Fruit fly (Drosophila melanogaster) whole organism, embryonic: ENCODE data around the gene CG1999.

Experiments used
- Atf-2 ChIP-seq: fragments of 200-800 bp; sonication (Bioruptor generic); optimal IDR thresholded peaks from 2 replicates; lab custom pipeline; 2016; ENCODE audit warnings: missing biosample characterization, missing genetic modification characterization
- Atf6 ChIP-seq: fragments of 200-800 bp; sonication (Bioruptor generic); IDR thresholded peaks from 2 replicates; pipeline ENCODE4 v1.3.6; 2022; ENCODE audit warnings: missing biosample characterization, missing genetic modification characterization
- Awh ChIP-seq: fragments of 200-800 bp; sonication (Bioruptor generic); IDR thresholded peaks from 2 replicates; pipeline ENCODE4, ENCODE4 v1.3.6; 2022; ENCODE audit warnings: missing biosample characterization, missing genetic modification characterization
- Bteb2 ChIP-seq: fragments of 200-800 bp; sonication (Bioruptor generic); optimal IDR thresholded peaks from 2 replicates; lab custom pipeline; 2016; ENCODE audit warnings: missing biosample characterization, missing genetic modification characterization
- CG11560 ChIP-seq: fragments of 200-800 bp; sonication (Bioruptor generic); IDR thresholded peaks from 3 replicates; pipeline ENCODE4 v1.3.6; 2022; ENCODE audit warnings: missing biosample characterization, missing genetic modification characterization
- CG14050 ChIP-seq: fragments of 200-800 bp; sonication (Bioruptor generic); IDR thresholded peaks from 3 replicates; pipeline ENCODE4 v1.3.6; 2022; ENCODE audit warnings: missing biosample characterization, missing genetic modification characterization
- CG15011 ChIP-seq: fragments of 200-800 bp; sonication (Bioruptor generic); optimal IDR thresholded peaks from 3 replicates; lab custom pipeline; 2018; ENCODE audit warnings: missing biosample characterization, mild to moderate bottlenecking, missing genetic modification characterization
- CG1602 ChIP-seq: fragments of 200-800 bp; sonication (Bioruptor generic); optimal IDR thresholded peaks from 3 replicates; lab custom pipeline; 2016; ENCODE audit warnings: missing biosample characterization, missing genetic modification characterization
- CG18619 ChIP-seq: fragments of 200-800 bp; sonication (Bioruptor generic); optimal IDR thresholded peaks from 3 replicates; lab custom pipeline; 2017; ENCODE audit warnings: missing biosample characterization, mild to moderate bottlenecking, missing genetic modification characterization
- CG30431 ChIP-seq: fragments of 200-800 bp; sonication (Bioruptor generic); optimal IDR thresholded peaks from 2 replicates; lab custom pipeline; 2017; ENCODE audit warnings: missing biosample characterization, missing genetic modification characterization
- CG3163 ChIP-seq: fragments of 200-800 bp; sonication (Bioruptor generic); optimal IDR thresholded peaks from 3 replicates; lab custom pipeline; 2016; ENCODE audit warnings: missing biosample characterization, missing genetic modification characterization
- CG34422 ChIP-seq: fragments of 200-800 bp; sonication (Bioruptor generic); IDR thresholded peaks from 3 replicates; pipeline ENCODE4 v1.3.6; 2022; ENCODE audit warnings: missing biosample characterization, missing genetic modification characterization
- CG7839 ChIP-seq: fragments of 200-800 bp; sonication (Bioruptor generic); optimal IDR thresholded peaks from 3 replicates; lab custom pipeline; 2018; ENCODE audit warnings: missing biosample characterization, mild to moderate bottlenecking, missing genetic modification characterization, moderate library complexity
- CG8765 ChIP-seq: fragments of 200-800 bp; sonication (Bioruptor generic); IDR thresholded peaks from 2 replicates; pipeline ENCODE4 v1.3.6; 2022; ENCODE audit warnings: missing biosample characterization, missing genetic modification characterization
- CHES-1-like ChIP-seq: fragments of 200-800 bp; sonication (Bioruptor generic); optimal IDR thresholded peaks from 2 replicates; lab custom pipeline; 2016; ENCODE audit warnings: missing biosample characterization, missing genetic modification characterization
- Camta ChIP-seq: fragments of 200-800 bp; sonication (Bioruptor generic); optimal IDR thresholded peaks from 2 replicates; lab custom pipeline; 2016; ENCODE audit warnings: missing biosample characterization, missing genetic modification characterization
- D19B ChIP-seq: fragments of 200-800 bp; sonication (Bioruptor generic); optimal IDR thresholded peaks from 2 replicates; lab custom pipeline; 2017; ENCODE audit warnings: missing biosample characterization, mild to moderate bottlenecking, missing genetic modification characterization
- Dad ChIP-seq: fragments of 200-800 bp; sonication (Bioruptor generic); optimal IDR thresholded peaks from 3 replicates; lab custom pipeline; 2016; ENCODE audit warnings: missing biosample characterization, missing genetic modification characterization
- Dbx ChIP-seq: fragments of 200-800 bp; sonication (Bioruptor generic); IDR thresholded peaks from 3 replicates; pipeline ENCODE4 v1.3.6; 2022; ENCODE audit warnings: missing biosample characterization, missing genetic modification characterization
- Dll ChIP-seq: fragments of 200-800 bp; sonication (Bioruptor generic); IDR thresholded peaks from 4 replicates; pipeline ENCODE4 v1.3.6; 2022; ENCODE audit warnings: missing biosample characterization, missing genetic modification characterization; ENCODE audit not compliant: partially characterized antibody
- Dp ChIP-seq: fragments of 200-800 bp; sonication (Bioruptor generic); optimal IDR thresholded peaks from 2 replicates; lab custom pipeline; 2018; ENCODE audit warnings: missing biosample characterization, mild to moderate bottlenecking, missing genetic modification characterization, moderate library complexity
- ERR ChIP-seq: fragments of 200-800 bp; sonication (Bioruptor generic); optimal IDR thresholded peaks from 2 replicates; lab custom pipeline; 2016; ENCODE audit warnings: missing biosample characterization, missing genetic modification characterization
- Ets97D ChIP-seq: fragments of 200-800 bp; sonication (Bioruptor generic); optimal IDR thresholded peaks from 3 replicates; lab custom pipeline; 2016; ENCODE audit warnings: missing biosample characterization, missing genetic modification characterization
- Gug ChIP-seq: fragments of 200-800 bp; sonication (Bioruptor generic); IDR thresholded peaks from 4 replicates; pipeline ENCODE4 v1.3.6; 2022; ENCODE audit warnings: missing biosample characterization, missing genetic modification characterization
- H15 ChIP-seq: fragments of 200-800 bp; sonication (Bioruptor generic); IDR thresholded peaks from 3 replicates; pipeline ENCODE4 v1.3.6; 2022; ENCODE audit warnings: missing biosample characterization, missing genetic modification characterization
- Hr3 ChIP-seq: fragments of 200-800 bp; sonication (Bioruptor generic); optimal IDR thresholded peaks from 3 replicates; lab custom pipeline; 2016; ENCODE audit warnings: missing biosample characterization, missing genetic modification characterization
- Kr ChIP-seq: fragments of 200-800 bp; sonication (Bioruptor generic); optimal IDR thresholded peaks from 2 replicates; lab custom pipeline; 2017; ENCODE audit warnings: missing biosample characterization, mild to moderate bottlenecking, missing genetic modification characterization
- Nf-YB ChIP-seq: fragments of 200-800 bp; sonication (Bioruptor generic); optimal IDR thresholded peaks from 3 replicates; lab custom pipeline; 2019; ENCODE audit warnings: missing biosample characterization, mild to moderate bottlenecking, missing genetic modification characterization, moderate library complexity
- Optix ChIP-seq: fragments of 200-800 bp; sonication (Bioruptor generic); IDR thresholded peaks from 3 replicates; pipeline ENCODE4 v1.3.6; 2022; ENCODE audit warnings: missing biosample characterization, missing genetic modification characterization
- PHDP ChIP-seq: fragments of 200-800 bp; sonication (Bioruptor generic); optimal IDR thresholded peaks from 3 replicates; lab custom pipeline; 2018; ENCODE audit warnings: missing biosample characterization, mild to moderate bottlenecking, missing genetic modification characterization, moderate library complexity
- bigmax ChIP-seq: fragments of 200-800 bp; sonication (Bioruptor generic); optimal IDR thresholded peaks from 2 replicates; lab custom pipeline; 2018; ENCODE audit warnings: missing biosample characterization, mild to moderate bottlenecking, missing genetic modification characterization
- cas ChIP-seq: fragments of 200-800 bp; sonication (Bioruptor generic); IDR thresholded peaks from 2 replicates; pipeline ENCODE4 v1.3.6; 2022; ENCODE audit warnings: missing biosample characterization, missing genetic modification characterization
- ci ChIP-seq: fragments of 200-800 bp; sonication (Bioruptor generic); IDR thresholded peaks from 3 replicates; pipeline ENCODE4 v1.3.6; 2022; ENCODE audit warnings: missing biosample characterization, missing genetic modification characterization
- croc ChIP-seq: fragments of 200-800 bp; sonication (Bioruptor generic); conservative IDR thresholded peaks from 3 replicates; pipeline ENCODE4 v1.3.6; 2022; ENCODE audit warnings: missing biosample characterization, missing genetic modification characterization
- ems ChIP-seq: fragments of 200-800 bp; sonication (Bioruptor generic); optimal IDR thresholded peaks from 3 replicates; lab custom pipeline; 2016; ENCODE audit warnings: missing biosample characterization, missing genetic modification characterization
- eve ChIP-seq, 2 experiments: fragments of >200 bp; optimal IDR thresholded peaks; 2 replicates each; lab custom pipeline; 2017; ENCODE audit warnings: missing biosample characterization in 2 of 2, missing genetic modification characterization in 2 of 2
- fd102C ChIP-seq: fragments of 200-800 bp; sonication (Bioruptor generic); optimal IDR thresholded peaks from 2 replicates; lab custom pipeline; 2018; ENCODE audit warnings: missing biosample characterization, mild to moderate bottlenecking, missing genetic modification characterization, moderate library complexity
- fd96Cb ChIP-seq: fragments of 200-800 bp; sonication (Bioruptor generic); optimal IDR thresholded peaks from 2 replicates; lab custom pipeline; 2018; ENCODE audit warnings: missing biosample characterization, mild to moderate bottlenecking, missing genetic modification characterization, moderate library complexity
- gfzf ChIP-seq: fragments of 200-800 bp; sonication (Bioruptor generic); optimal IDR thresholded peaks from 2 replicates; lab custom pipeline; 2016; ENCODE audit warnings: missing biosample characterization, mild to moderate bottlenecking, missing genetic modification characterization, moderate library complexity
- gro ChIP-seq: fragments of 200-800 bp; sonication (Bioruptor generic); optimal IDR thresholded peaks from 2 replicates; lab custom pipeline; 2016; ENCODE audit warnings: missing biosample characterization, missing genetic modification characterization
- her ChIP-seq: fragments of 200-800 bp; sonication (Bioruptor generic); optimal IDR thresholded peaks from 2 replicates; lab custom pipeline; 2016; ENCODE audit warnings: missing biosample characterization, missing genetic modification characterization
- klu ChIP-seq: fragments of 200-800 bp; sonication (Bioruptor generic); IDR thresholded peaks from 2 replicates; pipeline ENCODE4 v1.3.6; 2022; ENCODE audit warnings: missing biosample characterization, missing genetic modification characterization
- knrl ChIP-seq: fragments of 200-800 bp; sonication (Bioruptor generic); IDR thresholded peaks from 3 replicates; pipeline ENCODE4 v1.3.6; 2022; ENCODE audit warnings: missing biosample characterization, missing genetic modification characterization; ENCODE audit not compliant: partially characterized antibody
- pfk ChIP-seq: fragments of 200-800 bp; sonication (Bioruptor generic); optimal IDR thresholded peaks from 2 replicates; lab custom pipeline; 2018; ENCODE audit warnings: missing biosample characterization, mild to moderate bottlenecking, missing genetic modification characterization, moderate library complexity
- psq ChIP-seq: fragments of 200-800 bp; sonication (Bioruptor generic); optimal IDR thresholded peaks from 2 replicates; lab custom pipeline; 2017; ENCODE audit warnings: missing biosample characterization, missing genetic modification characterization
- rib ChIP-seq: fragments of 200-800 bp; sonication (Bioruptor generic); IDR thresholded peaks from 2 replicates; pipeline ENCODE4 v1.3.6; 2022; ENCODE audit warnings: missing biosample characterization, missing genetic modification characterization
- slou ChIP-seq: fragments of 200-800 bp; sonication (Bioruptor generic); optimal IDR thresholded peaks from 3 replicates; lab custom pipeline; 2016; ENCODE audit warnings: missing biosample characterization, missing genetic modification characterization
- trem ChIP-seq: fragments of 200-800 bp; optimal IDR thresholded peaks from 3 replicates; lab custom pipeline; 2019; ENCODE audit warnings: missing biosample characterization, mild to moderate bottlenecking, missing genetic modification characterization, moderate library complexity
- unpg ChIP-seq: fragments of 200-800 bp; sonication (Bioruptor generic); optimal IDR thresholded peaks from 3 replicates; lab custom pipeline; 2018; ENCODE audit warnings: missing biosample characterization, mild to moderate bottlenecking, missing genetic modification characterization, moderate library complexity
- z ChIP-seq: fragments of 200-800 bp; sonication (Bioruptor generic); IDR thresholded peaks from 3 replicates; pipeline ENCODE4 v1.3.6; 2022; ENCODE audit warnings: missing biosample characterization, missing genetic modification characterization

Gene CG1999

dm6 chrX:7336121-7336961 is 22.3 kb upstream of the CG1999 start (continued):
- TF ChIP-seq Dad (GFP tag; lab: Kevin White, UChicago): peak; percentile 86
- peak; percentile 31 for TF ChIP-seq gro (GFP tag; lab: Kevin White, UChicago)
- TF ChIP-seq psq: no peak
- TF ChIP-seq fd96Cb: peak; percentile 96
- TF ChIP-seq Atf-2 (GFP tag; lab: Kevin White, UChicago): peak; percentile 90
- TF ChIP-seq z: no peak
- TF ChIP-seq CG14050: peak; percentile 79
- no peak for TF ChIP-seq Dll (GFP tag; lab: Robert Waterston, UW)
- peak; percentile 88 for TF ChIP-seq ems (GFP tag; lab: Kevin White, UChicago)
- no peak for TF ChIP-seq Kr (GFP tag; lab: Kevin White, UChicago)
- peak; percentile 66 for TF ChIP-seq Ets97D (GFP tag; lab: Kevin White, UChicago)
- no peak for TF ChIP-seq gfzf (GFP tag; lab: Kevin White, UChicago)
- TF ChIP-seq her (GFP tag; lab: Kevin White, UChicago): peak; percentile 77
- TF ChIP-seq CG7839 (tag; lab: Kevin White, UChicago): peak; percentile 95
- no peak for TF ChIP-seq bigmax (GFP tag; lab: Kevin White, UChicago)
- peak; percentile 87 for TF ChIP-seq croc (GFP tag; lab: Robert Waterston, UW)
- TF ChIP-seq CG8765 (GFP tag; lab: Robert Waterston, UW): peak; percentile 77; the same call in 1 of the 2 replicates
- peak; percentile 90 for TF ChIP-seq CG1602 (GFP tag; lab: Kevin White, UChicago)
- TF ChIP-seq Dbx: no peak
- peak; percentile 77 for TF ChIP-seq ERR (GFP tag; lab: Kevin White, UChicago)
- peak; percentile 81 for TF ChIP-seq Gug (GFP tag; lab: Robert Waterston, UW)
- TF ChIP-seq CG11560 (tag; lab: Robert Waterston, UW): peak; percentile 60; the same call in 1 of the 3 replicates
- TF ChIP-seq CG3163: peak; percentile 56
- peak; percentile 79 for TF ChIP-seq Nf-YB
- TF ChIP-seq Bteb2: peak; percentile 66
- TF ChIP-seq slou: peak; percentile 29
- peak; percentile 74; the same call in 1 of the 2 replicates for TF ChIP-seq Atf6 (GFP tag; lab: Robert Waterston, UW)
- TF ChIP-seq PHDP (tag; lab: Kevin White, UChicago): peak; percentile 93
- TF ChIP-seq CG30431 (GFP tag; lab: Kevin White, UChicago): peak; percentile 90
- TF ChIP-seq CG15011: peak; percentile 83
- no peak for TF ChIP-seq cas
- TF ChIP-seq unpg (GFP tag; lab: Kevin White, UChicago): peak; percentile 95
- no peak for TF ChIP-seq pfk
- peak; percentile 63 for TF ChIP-seq fd102C (GFP tag; lab: Kevin White, UChicago)
- peak; percentile 85 for TF ChIP-seq CG18619
- TF ChIP-seq klu (GFP tag; lab: Robert Waterston, UW): peak; percentile 72; the same call in 1 of the 2 replicates
- TF ChIP-seq D19B (GFP tag; lab: Kevin White, UChicago): peak; percentile 59
- peak; percentile 88 for TF ChIP-seq Awh (GFP tag; lab: Robert Waterston, UW)
- peak; percentile 80; the same call in 2 of the 3 replicates for TF ChIP-seq Optix (GFP tag; lab: Robert Waterston, UW)
- no peak for TF ChIP-seq knrl
- peak; percentile 83 for TF ChIP-seq H15 (GFP tag; lab: Robert Waterston, UW)
- peak; percentile 91 for TF ChIP-seq Hr3 (GFP tag; lab: Kevin White, UChicago)
- peak; percentile 20; the same call in 1 of the 2 replicates for TF ChIP-seq rib (GFP tag; lab: Robert Waterston, UW)
- peak; percentile 94 for TF ChIP-seq trem (tag; lab: Kevin White, UChicago)
- peak; percentile 86 for TF ChIP-seq Camta (GFP tag; lab: Kevin White, UChicago)
- TF ChIP-seq eve (GFP tag; optimal IDR thresholded peaks at IDR 0.05; lab: Kevin White, UChicago): peak in 1 of 2 experiments; percentile 96
- peak; percentile 92 for TF ChIP-seq ci (GFP tag; lab: Robert Waterston, UW)
- TF ChIP-seq CHES-1-like (GFP tag; lab: Kevin White, UChicago): peak; percentile 86
- TF ChIP-seq Dp: no peak
- peak; percentile 90 for TF ChIP-seq CG34422 (GFP tag; lab: Robert Waterston, UW)
